Fruit fly (Drosophila melanogaster) whole organism, wandering third instar larva: ENCODE measurements around the gene wkd.

Source experiments
- CG9705 ChIP-seq: fragments of 200-800 bp; sonication (Bioruptor generic); optimal IDR thresholded peaks from 2 replicates; lab custom pipeline; 2018; ENCODE audit warnings: missing biosample characterization, mild to moderate bottlenecking, missing genetic modification characterization
- Dfd ChIP-seq: fragments of >200 bp; optimal IDR thresholded peaks from 2 replicates; lab custom pipeline; 2017; ENCODE audit warnings: missing biosample characterization, missing genetic modification characterization
- GATAd ChIP-seq: sonication (Bioruptor generic); optimal IDR thresholded peaks from 2 replicates; lab custom pipeline; 2016; ENCODE audit warnings: missing biosample characterization, missing genetic modification characterization
- Mio ChIP-seq: sonication (Bioruptor generic); optimal IDR thresholded peaks from 2 replicates; lab custom pipeline; 2016; ENCODE audit warnings: missing biosample characterization, missing genetic modification characterization
- Myc ChIP-seq: fragments of >200 bp; optimal IDR thresholded peaks from 2 replicates; lab custom pipeline; 2017
- br ChIP-seq: fragments of 200-800 bp; sonication (Bioruptor generic); optimal IDR thresholded peaks from 2 replicates; lab custom pipeline; 2016; ENCODE audit warnings: missing biosample characterization, missing genetic modification characterization
- dl ChIP-seq, 2 experiments: fragments of 175-275, 200-275 bp in 1 of 2; fragments of 200-275 bp in 1 of 2; sonication (Bioruptor generic); optimal IDR thresholded peaks; lab custom pipeline; 2018; ENCODE audit warnings: mild to moderate bottlenecking in 2 of 2, missing biosample characterization in 2 of 2, missing genetic modification characterization in 2 of 2, moderate library complexity in 2 of 2; ENCODE audit not compliant: partially characterized antibody in 2 of 2, insufficient read depth in 1 of 2
- dmrt93B ChIP-seq: fragments of 200-800 bp; sonication (Bioruptor generic); optimal IDR thresholded peaks from 2 replicates; lab custom pipeline; 2018; ENCODE audit warnings: missing biosample characterization, mild to moderate bottlenecking, missing genetic modification characterization
- fru ChIP-seq: fragments of 200-800 bp; sonication (Bioruptor generic); optimal IDR thresholded peaks from 3 replicates; lab custom pipeline; 2016; ENCODE audit warnings: missing biosample characterization, mild to moderate bottlenecking, missing genetic modification characterization
- h ChIP-seq: fragments of 200-800 bp; sonication (Bioruptor generic); optimal IDR thresholded peaks from 3 replicates; lab custom pipeline; 2016; ENCODE audit warnings: missing biosample characterization, mild to moderate bottlenecking, missing genetic modification characterization
- sage ChIP-seq: fragments of 200-800 bp; sonication (Bioruptor generic); optimal IDR thresholded peaks from 2 replicates; lab custom pipeline; 2016; ENCODE audit warnings: missing biosample characterization, mild to moderate bottlenecking, missing genetic modification characterization
- usp ChIP-seq: fragments of >200 bp; optimal IDR thresholded peaks from 2 replicates; lab custom pipeline; 2017; ENCODE audit warnings: missing biosample characterization, missing genetic modification characterization

dm6 chr3R:11569993-11570392, 11.4 kb upstream of the wkd start:
- TF ChIP-seq sage (no peak), GATAd (no peak), h (no peak), Myc (lab: Kevin White, UChicago) (no peak), dl (GFP tag; optimal IDR thresholded peaks at IDR 0.05; lab: Kevin White, UChicago; ENCODE audit: insufficient read depth in 1 of 2, partially characterized antibody in 2 of 2) (no peak), Dfd (GFP tag; lab: Kevin White, UChicago) (no peak), br (GFP tag; lab: Kevin White, UChicago) (no peak), Mio (GFP tag; lab: Kevin White, UChicago) (no peak), fru (GFP tag; lab: Kevin White, UChicago) (no peak), usp (GFP tag; lab: Kevin White, UChicago) (no peak), CG9705 (no peak), dmrt93B (GFP tag; lab: Kevin White, UChicago) (no peak)
